Worm (Caenorhabditis elegans) whole organism, L3 larva: ENCODE results near the gene eyg-1.

Experiments used
- ama-1 ChIP-seq: fragments of 150-350 bp; optimal IDR thresholded peaks from 2 replicates; lab custom pipeline; 2018
- ceh-16 ChIP-seq: sonication (generic microtip); optimal IDR thresholded peaks from 2 replicates; lab custom pipeline; 2017; ENCODE audit warnings: missing biosample characterization, missing genetic modification characterization
- daf-12 ChIP-seq: fragments of 150-350 bp; optimal IDR thresholded peaks from 2 replicates; lab custom pipeline; 2014; ENCODE audit warnings: missing biosample characterization, missing genetic modification reagents, missing genetic modification characterization
- elt-1 ChIP-seq: fragments of 150-350 bp; optimal IDR thresholded peaks from 2 replicates; lab custom pipeline; 2014; ENCODE audit warnings: missing biosample characterization, missing genetic modification characterization
- eor-1 ChIP-seq, 2 experiments: fragments of 150-350 bp; optimal IDR thresholded peaks; 2 replicates each; lab custom pipeline; 2014 to 2018; ENCODE audit warnings: missing biosample characterization in 2 of 2, missing genetic modification characterization in 2 of 2
- lin-15B ChIP-seq: fragments of 150-350 bp; optimal IDR thresholded peaks from 2 replicates; lab custom pipeline; 2014; ENCODE audit warnings: missing biosample characterization, missing genetic modification characterization
- nfya-1 ChIP-seq: sonication (generic microtip); optimal IDR thresholded peaks from 2 replicates; lab custom pipeline; 2017; ENCODE audit warnings: missing genetic modification characterization, mild to moderate bottlenecking, missing compliant biosample characterization, antibody characterized with exemption, moderate library complexity; ENCODE audit not compliant: insufficient read depth
- nhr-12 ChIP-seq: fragments of 150-350 bp; optimal IDR thresholded peaks from 2 replicates; lab custom pipeline; 2014; ENCODE audit warnings: missing biosample characterization, missing genetic modification characterization
- nhr-28 ChIP-seq: fragments of 150-350 bp; optimal IDR thresholded peaks from 2 replicates; lab custom pipeline; 2014; ENCODE audit warnings: missing biosample characterization, missing genetic modification characterization
- nhr-77 ChIP-seq: fragments of 150-350 bp; optimal IDR thresholded peaks from 2 replicates; lab custom pipeline; 2014; ENCODE audit warnings: missing biosample characterization, missing genetic modification characterization
- pqm-1 ChIP-seq: fragments of 150-350 bp; optimal IDR thresholded peaks from 2 replicates; lab custom pipeline; 2017; ENCODE audit warnings: missing biosample characterization, missing genetic modification characterization, inconsistent platforms
- snpc-4 ChIP-seq: fragments of 150-350 bp; optimal IDR thresholded peaks from 2 replicates; lab custom pipeline; 2014; ENCODE audit warnings: missing biosample characterization, missing genetic modification characterization
- ztf-11 ChIP-seq: fragments of 150-350 bp; optimal IDR thresholded peaks from 2 replicates; lab custom pipeline; 2014; ENCODE audit warnings: missing biosample characterization, missing genetic modification characterization

DNA sequence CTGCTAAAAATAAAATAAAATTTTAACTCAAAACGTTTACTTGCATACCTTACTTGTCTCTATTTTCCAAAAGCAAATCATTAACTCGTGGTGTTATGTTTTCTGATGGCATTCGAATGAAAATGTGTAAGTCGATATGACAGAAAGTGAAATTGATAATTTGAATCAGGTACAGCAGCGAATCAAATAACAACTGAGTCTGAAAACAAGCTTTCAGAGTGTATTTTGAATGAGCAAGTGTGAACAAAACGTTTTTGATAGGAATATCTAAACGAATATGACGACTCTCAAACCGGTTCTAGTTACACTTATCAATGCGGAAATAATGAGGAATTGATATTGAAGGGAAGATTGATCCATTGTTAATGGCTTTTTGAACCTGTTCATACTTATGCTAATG, 43.3 kb upstream of the eyg-1 start, which contains the start of gene chil-7:
- TF ChIP-seq elt-1 (tag; lab: Kevin White, UChicago) (no peak), nfya-1 (tag; lab: Kevin White, UChicago) (no peak), lin-15B (tag; lab: Kevin White, UChicago) (no peak), nhr-28 (no peak), pqm-1 (no peak), nhr-12 (tag; lab: Kevin White, UChicago) (no peak), ztf-11 (no peak), ama-1 (lab: Kevin White, UChicago) (no peak), daf-12 (no peak), eor-1 (tag; optimal IDR thresholded peaks at IDR 0.05; lab: Kevin White, UChicago) (no peak), nhr-77 (no peak), ceh-16 (no peak), snpc-4 (tag; lab: Kevin White, UChicago) (no peak)
